Worm (Caenorhabditis elegans): ENCODE results near the gene ben-1.

ben-1 gene

ce11 chrIII:3573281-3573680 is 31.8 kb upstream of the ben-1 start, which contains the start of gene nhr-6:
TSS of gene nhr-6 (plus strand) at chrIII:3573581.
- TF ChIP-seq lin-11 (tag; optimal IDR thresholded peaks at IDR 0.05) (no peak), pha-4 (tag; optimal IDR thresholded peaks at IDR 0.05) (no peak), Y22D7AL.16 (tag; optimal IDR thresholded peaks at IDR 0.05) (no peak), hlh-30 (tag; optimal IDR thresholded peaks at IDR 0.05; ENCODE audit: insufficient read depth) (no peak), pqm-1 (tag; optimal IDR thresholded peaks at IDR 0.05) (no peak), elt-4 (tag; optimal IDR thresholded peaks at IDR 0.05) (no peak), pros-1 (tag; optimal IDR thresholded peaks at IDR 0.05) (no peak), K02D7.2 (tag; optimal IDR thresholded peaks at IDR 0.05) (no peak), ets-4 (tag; optimal IDR thresholded peaks at IDR 0.05) (no peak), ceh-30 (tag; optimal IDR thresholded peaks at IDR 0.05) (no peak), gmeb-2 (tag; optimal IDR thresholded peaks at IDR 0.05) (no peak), pat-9 (tag; optimal IDR thresholded peaks at IDR 0.05) (no peak), sdc-2 (tag; optimal IDR thresholded peaks at IDR 0.05) (no peak), ceh-45 (GFP tag; IDR thresholded peaks at IDR 0.05) (no peak), unc-42 (tag; optimal IDR thresholded peaks at IDR 0.05) (no peak)

DNA sequence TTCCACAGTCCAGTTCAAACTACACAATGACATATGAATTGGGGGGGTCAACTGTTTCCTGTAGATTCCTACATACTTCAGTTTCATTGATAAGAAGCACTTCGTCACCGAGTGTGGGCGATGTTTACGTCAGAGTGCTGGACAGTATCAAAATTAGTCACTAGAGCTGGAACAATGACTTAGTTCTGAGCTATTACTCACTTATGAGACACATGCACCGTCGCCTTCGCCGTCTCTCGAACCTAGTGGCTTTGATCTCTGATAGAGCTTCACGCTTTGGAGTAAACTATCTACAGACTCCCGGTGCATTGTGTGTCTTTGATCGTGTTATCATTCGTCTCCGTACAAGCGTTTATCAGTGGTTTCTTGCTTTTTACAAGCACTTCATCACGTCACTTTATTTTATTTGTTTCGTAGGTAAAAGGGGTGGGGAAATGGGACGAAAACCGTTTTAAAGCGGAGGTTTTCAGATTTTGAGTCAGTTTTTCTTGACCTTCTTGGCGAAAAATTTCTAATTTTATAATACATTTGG is 30.0 kb upstream of the ben-1 start:
- TF ChIP-seq fax-1 (tag; optimal IDR thresholded peaks at IDR 0.05): no peak
- peak; percentile 70 for TF ChIP-seq elt-2 (tag; optimal IDR thresholded peaks at IDR 0.05)

DNA sequence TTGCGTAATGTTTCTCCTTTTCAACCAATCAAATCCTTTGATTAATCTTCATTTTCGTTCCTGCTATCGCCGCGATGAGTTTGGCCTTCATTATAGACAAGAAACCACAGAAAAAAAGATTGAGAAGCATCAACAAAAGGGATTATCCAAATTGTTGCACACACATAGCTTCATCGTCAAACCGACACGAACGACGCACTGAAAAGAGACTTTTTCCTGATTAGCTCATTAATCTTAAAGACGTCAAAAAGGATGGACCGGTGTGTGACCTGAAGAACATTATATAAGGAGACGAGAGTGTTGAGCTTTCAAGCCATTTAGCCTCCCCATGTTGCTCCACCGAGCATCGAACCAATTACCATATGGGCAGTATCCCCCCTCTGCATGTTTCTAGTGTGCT is 28.3 kb upstream of the ben-1 start:
- TF ChIP-seq ceh-6 (GFP tag; optimal IDR thresholded peaks at IDR 0.05): no peak
- TF ChIP-seq tbx-2 (tag; optimal IDR thresholded peaks at IDR 0.05): no peak
- no peak for TF ChIP-seq unc-42 (tag; optimal IDR thresholded peaks at IDR 0.05)
- TF ChIP-seq K09A11.1 (tag; optimal IDR thresholded peaks at IDR 0.05; ENCODE audit: insufficient read depth): no peak
- TF ChIP-seq ceh-9 (tag; optimal IDR thresholded peaks at IDR 0.05): no peak
- no peak for TF ChIP-seq pros-1 (tag; optimal IDR thresholded peaks at IDR 0.05)
- TF ChIP-seq ceh-18 (tag; optimal IDR thresholded peaks at IDR 0.05): no peak
- TF ChIP-seq ztf-16 (tag; optimal IDR thresholded peaks at IDR 0.05): no peak
- no peak for TF ChIP-seq ceh-14 (tag; optimal IDR thresholded peaks at IDR 0.05)
- TF ChIP-seq sdc-2 (tag; optimal IDR thresholded peaks at IDR 0.05): no peak
- TF ChIP-seq npax-4 (tag; optimal IDR thresholded peaks at IDR 0.05): no peak
- TF ChIP-seq ref-2 (tag; optimal IDR thresholded peaks at IDR 0.05): no peak
- no peak for TF ChIP-seq fkh-6 (tag; optimal IDR thresholded peaks at IDR 0.05)
- TF ChIP-seq nhr-11 (tag; optimal IDR thresholded peaks at IDR 0.05): no peak
- no peak for TF ChIP-seq ceh-24 (tag; optimal IDR thresholded peaks at IDR 0.05)
- TF ChIP-seq T23F11.4 (GFP tag; optimal IDR thresholded peaks at IDR 0.05): no peak
- no peak for TF ChIP-seq ama-1 (optimal IDR thresholded peaks at IDR 0.05)
- TF ChIP-seq pat-9 (tag; optimal IDR thresholded peaks at IDR 0.05): no peak
- TF ChIP-seq nfya-1 (tag; optimal IDR thresholded peaks at IDR 0.05): no peak

ce11 chrIII:3566785-3567184 is 25.3 kb upstream of the ben-1 start:
- no peak for TF ChIP-seq sox-4 (tag; optimal IDR thresholded peaks at IDR 0.05)

ce11 chrIII:3564762-3565359 is 23.4 kb upstream of the ben-1 start:
- TF ChIP-seq mec-3 (tag; optimal IDR thresholded peaks at IDR 0.05; ENCODE audit: borderline replicate concordance): no peak
- TF ChIP-seq pax-1 (tag; optimal IDR thresholded peaks at IDR 0.05): no peak
- no peak for TF ChIP-seq pros-1 (tag; optimal IDR thresholded peaks at IDR 0.05)
- TF ChIP-seq pag-3 (tag; optimal IDR thresholded peaks at IDR 0.05; ENCODE audit: borderline replicate concordance): no peak
- no peak for TF ChIP-seq ceh-45 (GFP tag; IDR thresholded peaks at IDR 0.05)
- no peak for TF ChIP-seq unc-3 (GFP tag; conservative IDR thresholded peaks at IDR 0.05)
- TF ChIP-seq unc-3 (tag; optimal IDR thresholded peaks at IDR 0.05): no peak
- no peak for TF ChIP-seq nhr-11 (tag; optimal IDR thresholded peaks at IDR 0.05)
- no peak for TF ChIP-seq hlh-30 (tag; optimal IDR thresholded peaks at IDR 0.05; ENCODE audit: insufficient read depth)
- TF ChIP-seq tbx-7 (tag; optimal IDR thresholded peaks at IDR 0.05): no peak
- no peak for TF ChIP-seq lim-6 (tag; optimal IDR thresholded peaks at IDR 0.05)
- TF ChIP-seq nhr-232 (tag; optimal IDR thresholded peaks at IDR 0.05): no peak
